In genomic region chrIII:6903056-6903977, ce11 we compare ENCODE assay signal across 7 worm cellular contexts.
A peak's percentile ranks its signal among the peaks of the same experiment; 100 is the strongest.
TF ChIP-seq lines count a peak whose summit lies in the region.

brc-2 (minus strand) TSS chrIII:6903106.
T07E3.3 (plus strand) TSS chrIII:6903877.

TF ChIP-seq in whole organism, L1 larva, 84 proteins besides CTCF, POLR2A, EP300 and RAD21 (continues in another document):
- TF ChIP-seq ceh-88 (GFP tag; IDR thresholded peaks at IDR 0.05; lab: Robert Waterston, UW) (no peak), nhr-11 (tag; optimal IDR thresholded peaks at IDR 0.05; lab: Kevin White, UChicago) (no peak), egl-27 (tag; optimal IDR thresholded peaks at IDR 0.05; lab: Kevin White, UChicago) (no peak), vab-15 (tag; optimal IDR thresholded peaks at IDR 0.05; lab: Kevin White, UChicago) (no peak), sox-4 (tag; optimal IDR thresholded peaks at IDR 0.05; lab: Kevin White, UChicago) (no peak), ceh-90 (tag; optimal IDR thresholded peaks at IDR 0.05; lab: Kevin White, UChicago) (no peak), sptf-1 (tag; optimal IDR thresholded peaks at IDR 0.05; lab: Kevin White, UChicago) (no peak), irx-1 (tag; optimal IDR thresholded peaks at IDR 0.05; lab: Kevin White, UChicago) (no peak), hpl-2 (GFP tag; optimal IDR thresholded peaks at IDR 0.05; lab: Kevin White, UChicago) (no peak), nhr-19 (GFP tag; conservative IDR thresholded peaks at IDR 0.05; lab: Robert Waterston, UW) (no peak), dpl-1 (GFP tag; optimal IDR thresholded peaks at IDR 0.05; lab: Kevin White, UChicago) (no peak), ztf-4 (tag; optimal IDR thresholded peaks at IDR 0.05; lab: Kevin White, UChicago) (no peak), unc-130 (tag; optimal IDR thresholded peaks at IDR 0.05; lab: Kevin White, UChicago) (no peak), fkh-4 (tag; optimal IDR thresholded peaks at IDR 0.05; lab: Kevin White, UChicago; ENCODE audit: borderline replicate concordance) (no peak)

TF ChIP-seq in whole organism, L2 larva, 48 proteins besides CTCF, POLR2A, EP300 and RAD21:
- TF ChIP-seq nhr-11 (tag; optimal IDR thresholded peaks at IDR 0.05; lab: Kevin White, UChicago) (no peak), nhr-129 (tag; optimal IDR thresholded peaks at IDR 0.05; lab: Kevin White, UChicago) (peak; percentile 2), lsy-2 (tag; optimal IDR thresholded peaks at IDR 0.05; lab: Kevin White, UChicago) (peak in 1 of 2 experiments; percentile 11), nhr-21 (tag; optimal IDR thresholded peaks at IDR 0.05; lab: Kevin White, UChicago) (no peak), C34F6.9 (tag; optimal IDR thresholded peaks at IDR 0.05; lab: Kevin White, UChicago) (peak; percentile 52), sma-9 (GFP tag; optimal IDR thresholded peaks at IDR 0.05; lab: Kevin White, UChicago) (peak; percentile 2), sma-9 (tag; optimal IDR thresholded peaks at IDR 0.05; lab: Kevin White, UChicago) (no peak), unc-55 (GFP tag; optimal IDR thresholded peaks at IDR 0.05; lab: Kevin White, UChicago) (peak; percentile 13), fos-1 (tag; optimal IDR thresholded peaks at IDR 0.05; lab: Kevin White, UChicago) (peak; percentile 65)

TF ChIP-seq in whole organism, L3 larva, 47 proteins besides CTCF, POLR2A, EP300 and RAD21 (continues in another document):
- no peak for TF ChIP-seq egl-5 (tag; optimal IDR thresholded peaks at IDR 0.05; lab: Kevin White, UChicago)
- no peak for TF ChIP-seq nhr-76 (tag; optimal IDR thresholded peaks at IDR 0.05; lab: Kevin White, UChicago)
- no peak for TF ChIP-seq mdl-1 (tag; optimal IDR thresholded peaks at IDR 0.05; lab: Kevin White, UChicago)
- TF ChIP-seq fkh-10 (GFP tag; optimal IDR thresholded peaks at IDR 0.05; lab: Kevin White, UChicago) = no peak
- peak; percentile 60 for TF ChIP-seq elt-2 (tag; optimal IDR thresholded peaks at IDR 0.05; lab: Kevin White, UChicago)
- no peak for TF ChIP-seq eor-1 (tag; optimal IDR thresholded peaks at IDR 0.05; lab: Kevin White, UChicago)
- no peak for TF ChIP-seq nhr-11 (tag; optimal IDR thresholded peaks at IDR 0.05; lab: Kevin White, UChicago)
- no peak for TF ChIP-seq fkh-2 (tag; optimal IDR thresholded peaks at IDR 0.05; lab: Kevin White, UChicago)
- TF ChIP-seq nhr-28 (tag; optimal IDR thresholded peaks at IDR 0.05; lab: Kevin White, UChicago) = no peak
- TF ChIP-seq ZK546.5 (tag; optimal IDR thresholded peaks at IDR 0.05; lab: Kevin White, UChicago) = no peak
- no peak for TF ChIP-seq egl-27 (tag; optimal IDR thresholded peaks at IDR 0.05; lab: Kevin White, UChicago)
- TF ChIP-seq pha-4 (tag; optimal IDR thresholded peaks at IDR 0.05; lab: Kevin White, UChicago) = peak; percentile 67
- TF ChIP-seq snpc-4 (tag; optimal IDR thresholded peaks at IDR 0.05; lab: Kevin White, UChicago) = no peak
- no peak for TF ChIP-seq nhr-67 (tag; optimal IDR thresholded peaks at IDR 0.05; lab: Kevin White, UChicago)
- peak; percentile 42 for TF ChIP-seq pqm-1 (tag; optimal IDR thresholded peaks at IDR 0.05; lab: Kevin White, UChicago)

TF ChIP-seq in whole organism, L4 larva, 104 proteins besides CTCF, POLR2A, EP300 and RAD21 (continues in another document):
- no peak for TF ChIP-seq nhr-11 (tag; optimal IDR thresholded peaks at IDR 0.05; lab: Kevin White, UChicago)
- no peak for TF ChIP-seq dpl-1 (GFP tag; optimal IDR thresholded peaks at IDR 0.05; lab: Kevin White, UChicago)
- no peak for TF ChIP-seq set-16 (GFP tag; IDR thresholded peaks at IDR 0.05; lab: Robert Waterston, UW)
- TF ChIP-seq dmd-6 (GFP tag; IDR thresholded peaks at IDR 0.05; lab: Robert Waterston, UW) = peak; percentile 40; the same call in 1 of the 2 replicates
- no peak for TF ChIP-seq unc-39 (tag; optimal IDR thresholded peaks at IDR 0.05; lab: Kevin White, UChicago)
- no peak for TF ChIP-seq nhr-237 (tag; optimal IDR thresholded peaks at IDR 0.05; lab: Kevin White, UChicago)
- TF ChIP-seq dve-1 (tag; optimal IDR thresholded peaks at IDR 0.05; lab: Kevin White, UChicago; ENCODE audit: insufficient read depth) = no peak
- no peak for TF ChIP-seq T20F7.1 (GFP tag; optimal IDR thresholded peaks at IDR 0.05; lab: Kevin White, UChicago)
- no peak for TF ChIP-seq nhr-76 (tag; optimal IDR thresholded peaks at IDR 0.05; lab: Kevin White, UChicago)
- no peak for TF ChIP-seq zfp-2 (tag; optimal IDR thresholded peaks at IDR 0.05; lab: Kevin White, UChicago)
- no peak for TF ChIP-seq ztf-11 (tag; optimal IDR thresholded peaks at IDR 0.05; lab: Kevin White, UChicago)
- TF ChIP-seq lsy-2 (tag; optimal IDR thresholded peaks at IDR 0.05; lab: Kevin White, UChicago) = peak in 1 of 2 experiments; percentile 37
- TF ChIP-seq aha-1 (tag; lab: Kevin White, UChicago) = peak; percentile 74
- no peak for TF ChIP-seq lin-1 (GFP tag; IDR thresholded peaks at IDR 0.05; lab: Robert Waterston, UW)
- no peak for TF ChIP-seq T26A8.4 (GFP tag; IDR thresholded peaks at IDR 0.05; lab: Robert Waterston, UW)
- no peak for TF ChIP-seq hif-1 (tag; optimal IDR thresholded peaks at IDR 0.05; lab: Kevin White, UChicago)

TF ChIP-seq in whole organism, late embryonic, 69 proteins besides CTCF, POLR2A, EP300 and RAD21:
- TF ChIP-seq unc-42 (tag; optimal IDR thresholded peaks at IDR 0.05; lab: Kevin White, UChicago) (peak; percentile 63), ets-4 (tag; optimal IDR thresholded peaks at IDR 0.05; lab: Kevin White, UChicago) (no peak), ceh-19 (GFP tag; optimal IDR thresholded peaks at IDR 0.05; lab: Kevin White, UChicago) (no peak)
TF ChIP-seq in whole organism, late embryonic: peak in this region for 1.

TF ChIP-seq in whole organism, mixed stage, embryonic, 35 proteins besides CTCF, POLR2A, EP300 and RAD21:
- TF ChIP-seq bed-3 (GFP tag; optimal IDR thresholded peaks at IDR 0.05; lab: Kevin White, UChicago) (no peak), ceh-43 (GFP tag; optimal IDR thresholded peaks at IDR 0.05; lab: Kevin White, UChicago) (peak; percentile 41), mab-5 (tag; optimal IDR thresholded peaks at IDR 0.05; lab: Kevin White, UChicago) (no peak), nhr-2 (tag; optimal IDR thresholded peaks at IDR 0.05; lab: Kevin White, UChicago) (no peak), zip-8 (tag; optimal IDR thresholded peaks at IDR 0.05; lab: Kevin White, UChicago) (no peak), ces-1 (GFP tag; optimal IDR thresholded peaks at IDR 0.05; lab: Kevin White, UChicago) (peak; percentile 86)

TF ChIP-seq in whole organism, young adult, 124 proteins besides CTCF, POLR2A, EP300 and RAD21:
- no peak for TF ChIP-seq cebp-1 (GFP tag; IDR thresholded peaks at IDR 0.05; lab: Robert Waterston, UW)
- peak; percentile 40 for TF ChIP-seq cebp-1 (tag; optimal IDR thresholded peaks at IDR 0.05; lab: Kevin White, UChicago)
- peak; percentile 51 for TF ChIP-seq nhr-80 (tag; optimal IDR thresholded peaks at IDR 0.05; lab: Kevin White, UChicago)
- TF ChIP-seq atf-7 (tag; optimal IDR thresholded peaks at IDR 0.05; lab: Kevin White, UChicago) = no peak
TF ChIP-seq in whole organism, young adult: peak in this region for 2.
